Fruit fly (Drosophila melanogaster) whole organism: ENCODE measurements around the gene CG14450.

Experiments used
- CG8478 ChIP-seq: fragments of >200 bp; optimal IDR thresholded peaks from 2 replicates; lab custom pipeline; 2018; ENCODE audit warnings: inconsistent platforms
- psq ChIP-seq: fragments of >200 bp; optimal IDR thresholded peaks from 2 replicates; lab custom pipeline; 2017
- usp ChIP-seq: fragments of >200 bp; optimal IDR thresholded peaks from 2 replicates; lab custom pipeline; 2017; ENCODE audit warnings: missing biosample characterization, missing genetic modification characterization, mixed read lengths

- TF ChIP-seq usp (GFP tag; lab: Kevin White, UChicago), result no peak
- TF ChIP-seq psq (lab: Kevin White, UChicago), result no peak
- TF ChIP-seq CG8478 (lab: Kevin White, UChicago), result no peak
Measured at dm6 chr3L:22686987-22687386, 40.6 kb downstream of the CG14450 start, which contains the start of the genes CG14455 and CG14456.
